Worm (Caenorhabditis elegans): ENCODE data around the gene K01D12.9.
"Not testable (repeated sequence)": the region's sequence is repeated elsewhere in the genome, so short reads cannot be mapped to it uniquely, and the experiment has no call there.

The K01D12.9 gene

ce11 chrV:12397545-12397944 lies 6.9 kb downstream of the K01D12.9 start, which contains the start of gene K01D12.5:
K01D12.5 (plus strand) TSS chrV:12397845.
- TF ChIP-seq R02D3.7 (tag; optimal IDR thresholded peaks at IDR 0.05) (no peak), nhr-237 (tag; optimal IDR thresholded peaks at IDR 0.05) (no peak), hmg-11 (tag; optimal IDR thresholded peaks at IDR 0.05) (no peak), nhr-43 (tag; optimal IDR thresholded peaks at IDR 0.05; ENCODE audit: poor library complexity, severe bottlenecking) (no peak), pha-4 (tag; optimal IDR thresholded peaks at IDR 0.05) (no peak), mdl-1 (tag; optimal IDR thresholded peaks at IDR 0.05) (no peak), jun-1 (tag; optimal IDR thresholded peaks at IDR 0.05) (no peak), skn-1 (tag; optimal IDR thresholded peaks at IDR 0.05) (no peak), elt-3 (tag; optimal IDR thresholded peaks at IDR 0.05) (no peak), ztf-11 (tag; optimal IDR thresholded peaks at IDR 0.05) (no peak), zag-1 (tag; optimal IDR thresholded peaks at IDR 0.05) (no peak), egl-5 (tag; optimal IDR thresholded peaks at IDR 0.05) (no peak)

- no peak for TF ChIP-seq unc-62 (GFP tag; optimal IDR thresholded peaks at IDR 0.05)
- no peak for TF ChIP-seq hmg-11 (tag; optimal IDR thresholded peaks at IDR 0.05)
- TF ChIP-seq lin-39 (tag; optimal IDR thresholded peaks at IDR 0.05) = no peak
- no peak for TF ChIP-seq nhr-11 (tag; optimal IDR thresholded peaks at IDR 0.05)
- TF ChIP-seq snpc-4 (tag; optimal IDR thresholded peaks at IDR 0.05) = no peak
Measured at ce11 chrV:12395699-12396098, 8.7 kb downstream of the K01D12.9 start, which contains the start of gene twk-14. twk-14 (minus strand) TSS chrV:12395706.

ce11 chrV:12386154-12386553 lies 18.3 kb downstream of the K01D12.9 start, which contains the start of gene K01D12.15:
K01D12.15 (plus strand) TSS chrV:12386454.
- TF ChIP-seq elt-1 (tag; optimal IDR thresholded peaks at IDR 0.05) (no peak), nhr-11 (tag; optimal IDR thresholded peaks at IDR 0.05) (no peak), sea-2 (GFP tag; optimal IDR thresholded peaks at IDR 0.05) (no peak), elt-2 (tag; optimal IDR thresholded peaks at IDR 0.05) (no peak), nfya-1 (tag; optimal IDR thresholded peaks at IDR 0.05; ENCODE audit: insufficient read depth) (no peak), aly-2 (tag; optimal IDR thresholded peaks at IDR 0.05) (no peak), nhr-12 (tag; optimal IDR thresholded peaks at IDR 0.05) (no peak), jun-1 (tag; optimal IDR thresholded peaks at IDR 0.05) (no peak), nhr-76 (tag; optimal IDR thresholded peaks at IDR 0.05) (no peak)

ce11 chrV:12377256-12377655 lies 27.2 kb downstream of the K01D12.9 start, which contains the start of gene K01D12.1:
K01D12.1 (plus strand) TSS chrV:12377556.
- TF ChIP-seq nhr-12 (tag; optimal IDR thresholded peaks at IDR 0.05) (no peak), elt-2 (tag; optimal IDR thresholded peaks at IDR 0.05) (no peak), ceh-9 (tag; optimal IDR thresholded peaks at IDR 0.05) (no peak), zag-1 (tag; optimal IDR thresholded peaks at IDR 0.05) (no peak), ceh-16 (tag; optimal IDR thresholded peaks at IDR 0.05) (no peak), nhr-23 (tag; optimal IDR thresholded peaks at IDR 0.05) (no peak), R02D3.7 (tag; optimal IDR thresholded peaks at IDR 0.05) (no peak), nhr-77 (tag; optimal IDR thresholded peaks at IDR 0.05) (no peak)

ce11 chrV:12374252-12374651 lies 30.2 kb downstream of the K01D12.9 start, which contains the start of gene F23H12.10:
F23H12.10 (minus strand) TSS chrV:12374263.
- not testable (repeated sequence) for TF ChIP-seq zag-1, eor-1, elt-1 (tag; optimal IDR thresholded peaks at IDR 0.05)

- no peak for TF ChIP-seq fkh-10 (GFP tag; optimal IDR thresholded peaks at IDR 0.05)
- TF ChIP-seq elt-3 (tag; optimal IDR thresholded peaks at IDR 0.05) = no peak
- no peak for TF ChIP-seq mdl-1 (tag; optimal IDR thresholded peaks at IDR 0.05)
- TF ChIP-seq ceh-9 (tag; optimal IDR thresholded peaks at IDR 0.05) = no peak
- no peak for TF ChIP-seq nfya-1 (tag; optimal IDR thresholded peaks at IDR 0.05; ENCODE audit: insufficient read depth)
- TF ChIP-seq eor-1 (tag; optimal IDR thresholded peaks at IDR 0.05) = no peak
- TF ChIP-seq elt-1 (tag; optimal IDR thresholded peaks at IDR 0.05) = no peak
- no peak for TF ChIP-seq egl-27 (tag; optimal IDR thresholded peaks at IDR 0.05)
- TF ChIP-seq elt-2 (tag; optimal IDR thresholded peaks at IDR 0.05) = no peak
- TF ChIP-seq pha-4 (tag; optimal IDR thresholded peaks at IDR 0.05) = no peak
- no peak for TF ChIP-seq snpc-4 (tag; optimal IDR thresholded peaks at IDR 0.05)
- TF ChIP-seq nhr-23 (tag; optimal IDR thresholded peaks at IDR 0.05) = no peak
- no peak for TF ChIP-seq ZK546.5 (tag; optimal IDR thresholded peaks at IDR 0.05)
- TF ChIP-seq R02D3.7 (tag; optimal IDR thresholded peaks at IDR 0.05) = no peak
- TF ChIP-seq nhr-77 (tag; optimal IDR thresholded peaks at IDR 0.05) = no peak
Measured at ce11 chrV:12371386-12371785, 33.1 kb downstream of the K01D12.9 start, which contains the start of gene F23H12.7. F23H12.7 (plus strand) TSS chrV:12371686.

All from whole organism, L3 larva.